Fruit fly (Drosophila melanogaster): ENCODE results near the gene robo2.

Gene robo2

dm6 chr2L:1433732-1434131, 13.5 kb upstream of the robo2 start (continued):
- peak; percentile 94 for TF ChIP-seq CG18764 (GFP tag; optimal IDR thresholded peaks at IDR 0.05)
- TF ChIP-seq Vsx1 (GFP tag; optimal IDR thresholded peaks at IDR 0.05) = no peak
- no peak for TF ChIP-seq pros (GFP tag; optimal IDR thresholded peaks at IDR 0.05)
- TF ChIP-seq CG13775 (GFP tag; optimal IDR thresholded peaks at IDR 0.05) = no peak
- TF ChIP-seq CG14441 (GFP tag; IDR thresholded peaks at IDR 0.05) = peak; percentile 95
- peak; percentile 73; the same call in 2 of the 3 replicates for TF ChIP-seq z (GFP tag; IDR thresholded peaks at IDR 0.05)
- no peak for TF ChIP-seq bab2 (GFP tag; optimal IDR thresholded peaks at IDR 0.05)
- peak; percentile 92; the same call in 2 of the 3 replicates for TF ChIP-seq CG2199 (GFP tag; IDR thresholded peaks at IDR 0.05)
- peak; percentile 90 for TF ChIP-seq CG10979 (tag; optimal IDR thresholded peaks at IDR 0.05)
- peak; percentile 40 for TF ChIP-seq Abd-B (GFP tag; optimal IDR thresholded peaks at IDR 0.05)
- TF ChIP-seq gt (GFP tag; IDR thresholded peaks at IDR 0.05) = peak; percentile 88
- no peak for TF ChIP-seq ttk (GFP tag; IDR thresholded peaks at IDR 0.05)
- no peak for TF ChIP-seq lbe (GFP tag; optimal IDR thresholded peaks at IDR 0.05)
- TF ChIP-seq dmrt99B (tag; optimal IDR thresholded peaks at IDR 0.05) = peak; percentile 94
- peak; percentile 61 for TF ChIP-seq esg (GFP tag; conservative IDR thresholded peaks at IDR 0.05)
- peak; percentile 87 for TF ChIP-seq CG17385 (GFP tag; optimal IDR thresholded peaks at IDR 0.05)
- TF ChIP-seq CG3995 (GFP tag; optimal IDR thresholded peaks at IDR 0.05) = peak; percentile 7
- TF ChIP-seq Taf1 (GFP tag; IDR thresholded peaks at IDR 0.05) = peak; percentile 46; the same call in 1 of the 2 replicates
- TF ChIP-seq CG17802 (tag; optimal IDR thresholded peaks at IDR 0.05) = peak; percentile 83
- peak; percentile 94 for TF ChIP-seq so (GFP tag; IDR thresholded peaks at IDR 0.05)
- TF ChIP-seq Atf6 (GFP tag; IDR thresholded peaks at IDR 0.05) = peak; percentile 79; the same call in 1 of the 2 replicates
- TF ChIP-seq Xbp1 (GFP tag; optimal IDR thresholded peaks at IDR 0.05) = peak; percentile 96
- no peak for TF ChIP-seq Ets65A (GFP tag)
- TF ChIP-seq CG9817 (tag; optimal IDR thresholded peaks at IDR 0.05) = peak; percentile 68
- TF ChIP-seq lmd (GFP tag; IDR thresholded peaks at IDR 0.05) = no peak
- no peak for TF ChIP-seq CG13123 (GFP tag; optimal IDR thresholded peaks at IDR 0.05)
- TF ChIP-seq Nf-YB (GFP tag; optimal IDR thresholded peaks at IDR 0.05) = no peak
- peak in 1 of 2 experiments; percentile 26 for TF ChIP-seq Hr51 (GFP tag; optimal IDR thresholded peaks at IDR 0.05)
- TF ChIP-seq Deaf1 (tag; optimal IDR thresholded peaks at IDR 0.05) = no peak
- TF ChIP-seq croc (GFP tag; conservative IDR thresholded peaks at IDR 0.05) = peak; percentile 93
- TF ChIP-seq CG12219 (GFP tag; optimal IDR thresholded peaks at IDR 0.05) = no peak
- no peak for TF ChIP-seq Tbp (GFP tag; optimal IDR thresholded peaks at IDR 0.05)
- TF ChIP-seq CG7357 (GFP tag; IDR thresholded peaks at IDR 0.05) = peak; percentile 86
- TF ChIP-seq CG10366 (GFP tag; IDR thresholded peaks at IDR 0.05) = no peak
- TF ChIP-seq CoRest (tag; optimal IDR thresholded peaks at IDR 0.05) = peak; percentile 66
- peak; percentile 77 for TF ChIP-seq Jarid2 (GFP tag; optimal IDR thresholded peaks at IDR 0.05)
- TF ChIP-seq CG4328 (GFP tag; optimal IDR thresholded peaks at IDR 0.05) = peak; percentile 87
- peak; percentile 70 for TF ChIP-seq bcd (GFP tag; optimal IDR thresholded peaks at IDR 0.05)
- peak; percentile 78 for TF ChIP-seq CG12236 (GFP tag; optimal IDR thresholded peaks at IDR 0.05)
- TF ChIP-seq CG17361 (GFP tag; IDR thresholded peaks at IDR 0.05) = peak; percentile 95
- TF ChIP-seq CG6175 (GFP tag; IDR thresholded peaks at IDR 0.05) = peak; percentile 79; the same call in 2 of the 3 replicates
- peak; percentile 87 for TF ChIP-seq CG4730 (GFP tag; IDR thresholded peaks at IDR 0.05)
- TF ChIP-seq CG11560 (tag; IDR thresholded peaks at IDR 0.05) = no peak
- peak; percentile 87 for TF ChIP-seq CG14710 (tag; optimal IDR thresholded peaks at IDR 0.05)
- TF ChIP-seq Hr3 (GFP tag; optimal IDR thresholded peaks at IDR 0.05) = peak; percentile 90
- TF ChIP-seq Myb (GFP tag; optimal IDR thresholded peaks at IDR 0.05) = peak; percentile 16
- no peak for TF ChIP-seq CG4820 (GFP tag; optimal IDR thresholded peaks at IDR 0.05)
- peak; percentile 77 for TF ChIP-seq CG16863 (GFP tag; optimal IDR thresholded peaks at IDR 0.05)
- TF ChIP-seq Nf-YC (tag; optimal IDR thresholded peaks at IDR 0.05) = peak; percentile 63
- peak; percentile 92 for TF ChIP-seq Chrac-16 (GFP tag; optimal IDR thresholded peaks at IDR 0.05)
- TF ChIP-seq H15 (GFP tag; IDR thresholded peaks at IDR 0.05) = peak; percentile 96
- TF ChIP-seq Drgx (GFP tag; IDR thresholded peaks at IDR 0.05) = peak; percentile 84
